Worm (Caenorhabditis elegans): ENCODE data around the gene srh-170.

- TF ChIP-seq cog-1 (tag; optimal IDR thresholded peaks at IDR 0.05), result no peak
- no peak for TF ChIP-seq tab-1 (GFP tag; IDR thresholded peaks at IDR 0.05)
- no peak for TF ChIP-seq T22C8.4 (GFP tag; IDR thresholded peaks at IDR 0.05)
- no peak for TF ChIP-seq ztf-23 (GFP tag; IDR thresholded peaks at IDR 0.05)
- no peak for TF ChIP-seq klf-2 (GFP tag; conservative IDR thresholded peaks at IDR 0.05)
- TF ChIP-seq ref-1 (GFP tag; conservative IDR thresholded peaks at IDR 0.05), result no peak
These were observed 34.0 kb downstream of the srh-170 start, which contains the start of gene C29F3.7 for ce11 chrV:15354648-15355047.

All from whole organism, midembryonic.